Worm (Caenorhabditis elegans) whole organism, midembryonic: ENCODE measurements around the gene ugt-1.

Experiments used
- klf-2 ChIP-seq: fragments of 200-800 bp; sonication (Bioruptor generic); conservative IDR thresholded peaks from 2 replicates; pipeline ENCODE4 v1.3.6; 2022; ENCODE audit warnings: missing genetic modification reagents, missing genetic modification characterization, missing compliant biosample characterization
- tab-1 ChIP-seq: fragments of 200-800 bp; sonication (Bioruptor generic); IDR thresholded peaks from 2 replicates; pipeline ENCODE4 v1.3.6; 2022; ENCODE audit warnings: missing genetic modification characterization, missing compliant biosample characterization

ce11 chrV:10379761-10380160 is 15.7 kb upstream of the ugt-1 start:
- TF ChIP-seq klf-2 (GFP tag; lab: Robert Waterston, UW), result no peak
- TF ChIP-seq tab-1 (GFP tag; lab: Robert Waterston, UW), result no peak
